Worm (Caenorhabditis elegans) whole organism, L2 larva: Measurements from ENCODE around the gene slmp-1.

ENCODE experiments used
- C34F6.9 ChIP-seq: fragments of 150-350 bp; optimal IDR thresholded peaks from 2 replicates; lab custom pipeline; 2014; ENCODE audit warnings: missing biosample characterization, missing genetic modification characterization
- Y55F3AM.14 ChIP-seq: fragments of 200-800 bp; sonication (Bioruptor generic); optimal IDR thresholded peaks from 2 replicates; lab custom pipeline; 2018; ENCODE audit warnings: mild to moderate bottlenecking, missing genetic modification characterization, missing compliant biosample characterization
- alr-1 ChIP-seq: fragments of 150-350 bp; optimal IDR thresholded peaks from 2 replicates; lab custom pipeline; 2014; ENCODE audit warnings: missing biosample characterization, missing genetic modification characterization
- ama-1 ChIP-seq: fragments of 150-350 bp; optimal IDR thresholded peaks from 2 replicates; lab custom pipeline; 2018; ENCODE audit warnings: inconsistent platforms
- elt-1 ChIP-seq: fragments of 150-350 bp; optimal IDR thresholded peaks from 2 replicates; lab custom pipeline; 2014; ENCODE audit warnings: missing biosample characterization, missing genetic modification characterization
- fos-1 ChIP-seq: fragments of 150-350 bp; optimal IDR thresholded peaks from 2 replicates; lab custom pipeline; 2014; ENCODE audit warnings: missing biosample characterization, missing genetic modification characterization
- nhr-21 ChIP-seq: fragments of 150-350 bp; optimal IDR thresholded peaks from 2 replicates; lab custom pipeline; 2014; ENCODE audit warnings: missing biosample characterization, missing genetic modification characterization
- unc-39 ChIP-seq: fragments of 150-350 bp; optimal IDR thresholded peaks from 2 replicates; lab custom pipeline; 2014; ENCODE audit warnings: missing biosample characterization, missing genetic modification characterization
- unc-55 ChIP-seq: fragments of 150-350 bp; sonication (generic microtip); optimal IDR thresholded peaks from 3 replicates; lab custom pipeline; 2014; ENCODE audit warnings: missing biosample characterization, missing genetic modification reagents, missing genetic modification characterization
- unc-62 ChIP-seq: fragments of 150-350 bp; optimal IDR thresholded peaks from 2 replicates; lab custom pipeline; 2014; ENCODE audit warnings: missing biosample characterization, missing genetic modification reagents, missing genetic modification characterization

ce11 chrIV:3251551-3251950, 38.0 kb downstream of the slmp-1 start:
- TF ChIP-seq unc-39 (no peak), fos-1 (no peak), nhr-21 (tag; lab: Kevin White, UChicago) (no peak), unc-55 (GFP tag; lab: Kevin White, UChicago) (no peak), Y55F3AM.14 (GFP tag; lab: Kevin White, UChicago) (no peak), elt-1 (no peak), unc-62 (no peak), alr-1 (tag; lab: Kevin White, UChicago) (no peak), ama-1 (lab: Kevin White, UChicago) (no peak), C34F6.9 (tag; lab: Kevin White, UChicago) (no peak)
